Fruit fly (Drosophila melanogaster): ENCODE results near the gene fzy.

Gene fzy

DNA sequence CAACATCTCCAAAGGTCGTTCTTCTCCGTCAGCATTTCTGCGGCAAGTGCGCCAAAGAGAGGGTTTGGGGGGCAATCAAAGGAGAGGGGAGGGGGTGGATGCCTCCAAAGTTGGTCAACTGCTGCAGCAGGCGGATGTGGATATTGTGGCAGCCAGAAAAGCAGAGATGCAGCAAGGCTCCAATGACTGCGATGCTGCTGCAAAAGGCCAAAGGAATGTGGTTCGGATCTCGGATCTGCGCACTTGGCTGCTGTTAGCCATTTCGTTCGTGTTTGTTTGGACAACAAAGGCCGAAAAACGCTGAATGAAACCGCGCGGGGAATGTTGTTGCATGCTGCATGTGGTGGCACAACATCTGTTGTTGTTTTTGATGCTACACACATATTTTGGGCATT, 28.7 kb upstream of the fzy start:
- no peak for TF ChIP-seq Sox14 (GFP tag; optimal IDR thresholded peaks at IDR 0.05)
- TF ChIP-seq Met (GFP tag; optimal IDR thresholded peaks at IDR 0.05) = no peak
- no peak for TF ChIP-seq CG11294 (GFP tag; IDR thresholded peaks at IDR 0.05)
- TF ChIP-seq CG3032 (tag; optimal IDR thresholded peaks at IDR 0.05) = no peak
- TF ChIP-seq CG11902 (GFP tag; optimal IDR thresholded peaks at IDR 0.05) = no peak
- no peak for TF ChIP-seq achi (GFP tag; optimal IDR thresholded peaks at IDR 0.05)
- TF ChIP-seq OdsH (GFP tag; optimal IDR thresholded peaks at IDR 0.05) = no peak
- TF ChIP-seq CG3919 (GFP tag; optimal IDR thresholded peaks at IDR 0.05) = no peak
- no peak for TF ChIP-seq CG4318 (GFP tag; optimal IDR thresholded peaks at IDR 0.05)
- peak; percentile 1 for TF ChIP-seq CG6854 (GFP tag; optimal IDR thresholded peaks at IDR 0.05)
- no peak for TF ChIP-seq dac (GFP tag; optimal IDR thresholded peaks at IDR 0.05)
- TF ChIP-seq Ets21C (GFP tag; optimal IDR thresholded peaks at IDR 0.05) = no peak
- peak; percentile 13 for TF ChIP-seq vri (GFP tag; optimal IDR thresholded peaks at IDR 0.05)
- TF ChIP-seq acj6 (GFP tag; optimal IDR thresholded peaks at IDR 0.05) = no peak
- no peak for TF ChIP-seq dsx (GFP tag; optimal IDR thresholded peaks at IDR 0.05; ENCODE audit: poor library complexity, severe bottlenecking)
- peak; percentile 21; the same call in 1 of the 3 replicates for TF ChIP-seq CG6163 (GFP tag; IDR thresholded peaks at IDR 0.05)
- no peak for TF ChIP-seq Hr4 (GFP tag; optimal IDR thresholded peaks at IDR 0.05)
- no peak for TF ChIP-seq CG8119 (GFP tag; IDR thresholded peaks at IDR 0.05)
- no peak for TF ChIP-seq fd85E (GFP tag; optimal IDR thresholded peaks at IDR 0.05)
- TF ChIP-seq CG34406 (GFP tag; optimal IDR thresholded peaks at IDR 0.05) = no peak
- TF ChIP-seq lz (GFP tag; optimal IDR thresholded peaks at IDR 0.05) = no peak
- TF ChIP-seq CG11762 (GFP tag; optimal IDR thresholded peaks at IDR 0.05; ENCODE audit: insufficient read depth) = no peak
- no peak for TF ChIP-seq CG8632 (GFP tag; optimal IDR thresholded peaks at IDR 0.05)
- no peak for TF ChIP-seq CG6792 (GFP tag; optimal IDR thresholded peaks at IDR 0.05)
- TF ChIP-seq Ets96B (tag; optimal IDR thresholded peaks at IDR 0.05) = no peak
- TF ChIP-seq cyc (GFP tag; optimal IDR thresholded peaks at IDR 0.05) = peak; percentile 43
- TF ChIP-seq ss (GFP tag; optimal IDR thresholded peaks at IDR 0.05) = no peak
- TF ChIP-seq Hr38 (GFP tag; optimal IDR thresholded peaks at IDR 0.05) = no peak
- no peak for TF ChIP-seq CG6808 (GFP tag; optimal IDR thresholded peaks at IDR 0.05)
- TF ChIP-seq Lpt (GFP tag; optimal IDR thresholded peaks at IDR 0.05) = peak; percentile 5
- TF ChIP-seq Blimp-1 (GFP tag; optimal IDR thresholded peaks at IDR 0.05) = no peak
- no peak for TF ChIP-seq pdm3 (GFP tag; optimal IDR thresholded peaks at IDR 0.05)
- no peak for TF ChIP-seq CG32006 (GFP tag; optimal IDR thresholded peaks at IDR 0.05)
- no peak for TF ChIP-seq CG10669 (GFP tag; optimal IDR thresholded peaks at IDR 0.05)
- no peak for TF ChIP-seq Eip78C (GFP tag)
- TF ChIP-seq net (GFP tag; optimal IDR thresholded peaks at IDR 0.05) = no peak
- TF ChIP-seq esn (GFP tag; optimal IDR thresholded peaks at IDR 0.05) = no peak
- TF ChIP-seq Sox102F (GFP tag; optimal IDR thresholded peaks at IDR 0.05) = no peak
- TF ChIP-seq svp (GFP tag) = no peak
- TF ChIP-seq Smox (GFP tag; optimal IDR thresholded peaks at IDR 0.05) = no peak
- TF ChIP-seq CG15336 (GFP tag; IDR thresholded peaks at IDR 0.05) = no peak
- no peak for TF ChIP-seq CG7368 (GFP tag; optimal IDR thresholded peaks at IDR 0.05)
- TF ChIP-seq eg (GFP tag; IDR thresholded peaks at IDR 0.05) = no peak
- no peak for TF ChIP-seq CG10631 (GFP tag; optimal IDR thresholded peaks at IDR 0.05)
- no peak for TF ChIP-seq CG1621 (tag; optimal IDR thresholded peaks at IDR 0.05)
- TF ChIP-seq fkh (GFP tag; optimal IDR thresholded peaks at IDR 0.05) = no peak
- peak; percentile 24 for TF ChIP-seq Hr39 (GFP tag; optimal IDR thresholded peaks at IDR 0.05)
- TF ChIP-seq CG9139 (GFP tag; optimal IDR thresholded peaks at IDR 0.05) = no peak
- TF ChIP-seq CG16779 (tag; optimal IDR thresholded peaks at IDR 0.05) = no peak
- TF ChIP-seq Eip75B (GFP tag; optimal IDR thresholded peaks at IDR 0.05) = no peak
- TF ChIP-seq topi (GFP tag; optimal IDR thresholded peaks at IDR 0.05) = no peak
- no peak for TF ChIP-seq salr (GFP tag; optimal IDR thresholded peaks at IDR 0.05)
- TF ChIP-seq fd59A (GFP tag; optimal IDR thresholded peaks at IDR 0.05) = no peak

Data from whole organism, prepupa.